Worm (Caenorhabditis elegans) whole organism, mixed stage, embryonic: ENCODE results near the gene C13A2.9.

ENCODE experiments used
- M03D4.4 ChIP-seq: sonication (generic microtip); optimal IDR thresholded peaks from 2 replicates; lab custom pipeline; 2017; ENCODE audit warnings: mild to moderate bottlenecking, missing genetic modification characterization, missing compliant biosample characterization
- bed-3 ChIP-seq: fragments of 200-800 bp; sonication (Bioruptor generic); optimal IDR thresholded peaks from 3 replicates; lab custom pipeline; 2018; ENCODE audit warnings: mild to moderate bottlenecking, missing genetic modification characterization, moderate library complexity, missing compliant biosample characterization
- blmp-1 ChIP-seq: fragments of 150-350 bp; optimal IDR thresholded peaks from 2 replicates; lab custom pipeline; 2014; ENCODE audit warnings: missing biosample characterization, missing genetic modification characterization
- ceh-39 ChIP-seq: fragments of 150-350 bp; optimal IDR thresholded peaks from 2 replicates; lab custom pipeline; 2014; ENCODE audit warnings: missing biosample characterization, missing genetic modification characterization
- ceh-43 ChIP-seq: fragments of 200-800 bp; sonication (Bioruptor generic); optimal IDR thresholded peaks from 2 replicates; lab custom pipeline; 2018; ENCODE audit warnings: mild to moderate bottlenecking, missing genetic modification characterization, moderate library complexity, missing compliant biosample characterization
- ceh-83 ChIP-seq: fragments of 200-800 bp; sonication (Bioruptor generic); optimal IDR thresholded peaks from 2 replicates; lab custom pipeline; 2018; ENCODE audit warnings: mild to moderate bottlenecking, missing genetic modification characterization, missing compliant biosample characterization
- ces-1 ChIP-seq: fragments of 150-350 bp; optimal IDR thresholded peaks from 2 replicates; lab custom pipeline; 2014; ENCODE audit warnings: missing biosample characterization, missing genetic modification reagents, missing genetic modification characterization
- cnd-1 ChIP-seq: fragments of 200-800 bp; sonication (Bioruptor generic); optimal IDR thresholded peaks from 2 replicates; lab custom pipeline; 2018; ENCODE audit warnings: mild to moderate bottlenecking, missing genetic modification characterization, missing compliant biosample characterization
- elt-1 ChIP-seq: sonication (generic microtip); optimal IDR thresholded peaks from 2 replicates; lab custom pipeline; 2017; ENCODE audit warnings: missing genetic modification characterization, mild to moderate bottlenecking, missing compliant biosample characterization, antibody characterized with exemption, moderate library complexity, borderline replicate concordance; ENCODE audit not compliant: insufficient read depth
- flh-1 ChIP-seq: fragments of 200-800 bp; sonication (Bioruptor generic); optimal IDR thresholded peaks from 2 replicates; lab custom pipeline; 2018; ENCODE audit warnings: mild to moderate bottlenecking, missing genetic modification characterization, moderate library complexity, missing compliant biosample characterization
- ham-2 ChIP-seq: fragments of 200-800 bp; sonication (Bioruptor generic); optimal IDR thresholded peaks from 2 replicates; lab custom pipeline; 2018; ENCODE audit warnings: mild to moderate bottlenecking, missing genetic modification characterization, missing compliant biosample characterization
- hlh-1 ChIP-seq: fragments of 150-350 bp; optimal IDR thresholded peaks from 2 replicates; lab custom pipeline; 2014; ENCODE audit warnings: missing biosample characterization, missing genetic modification reagents, missing genetic modification characterization
- lin-13 ChIP-seq: fragments of 150-350 bp; optimal IDR thresholded peaks from 2 replicates; lab custom pipeline; 2014; ENCODE audit warnings: missing biosample characterization, missing genetic modification characterization
- lin-32 ChIP-seq: fragments of 200-800 bp; sonication (Bioruptor generic); optimal IDR thresholded peaks from 2 replicates; lab custom pipeline; 2018; ENCODE audit warnings: mild to moderate bottlenecking, missing genetic modification characterization, missing compliant biosample characterization
- lsy-2 ChIP-seq: fragments of 150-350 bp; optimal IDR thresholded peaks from 2 replicates; lab custom pipeline; 2014; ENCODE audit warnings: missing biosample characterization, missing genetic modification characterization
- mab-5 ChIP-seq: fragments of 150-350 bp; optimal IDR thresholded peaks from 2 replicates; lab custom pipeline; 2014; ENCODE audit warnings: missing biosample characterization, missing genetic modification characterization
- mls-2 ChIP-seq: sonication (generic microtip); optimal IDR thresholded peaks from 2 replicates; lab custom pipeline; 2016; ENCODE audit warnings: mild to moderate bottlenecking, missing genetic modification characterization, moderate library complexity, missing compliant biosample characterization
- nhr-12 ChIP-seq: fragments of 150-350 bp; optimal IDR thresholded peaks from 2 replicates; lab custom pipeline; 2014; ENCODE audit warnings: missing biosample characterization, missing genetic modification characterization
- nhr-2 ChIP-seq: fragments of 150-350 bp; optimal IDR thresholded peaks from 2 replicates; lab custom pipeline; 2014; ENCODE audit warnings: missing biosample characterization, missing genetic modification characterization
- nhr-237 ChIP-seq: fragments of 150-350 bp; optimal IDR thresholded peaks from 2 replicates; lab custom pipeline; 2014; ENCODE audit warnings: missing biosample characterization, missing genetic modification characterization
- nhr-28 ChIP-seq: fragments of 150-350 bp; optimal IDR thresholded peaks from 2 replicates; lab custom pipeline; 2014; ENCODE audit warnings: missing biosample characterization, missing genetic modification characterization
- nhr-76 ChIP-seq: sonication (generic microtip); optimal IDR thresholded peaks from 2 replicates; lab custom pipeline; 2017; ENCODE audit warnings: missing biosample characterization, missing genetic modification characterization
- pha-4 ChIP-seq: fragments of 150-350 bp; optimal IDR thresholded peaks from 2 replicates; lab custom pipeline; 2018; ENCODE audit warnings: missing biosample characterization, missing genetic modification reagents, missing genetic modification characterization
- snpc-4 ChIP-seq: fragments of 150-350 bp; optimal IDR thresholded peaks from 2 replicates; lab custom pipeline; 2014; ENCODE audit warnings: missing biosample characterization, missing genetic modification characterization
- sptf-1 ChIP-seq: sonication (generic microtip); optimal IDR thresholded peaks from 2 replicates; lab custom pipeline; 2017; ENCODE audit warnings: mild to moderate bottlenecking, missing genetic modification characterization, moderate library complexity, missing compliant biosample characterization
- tbx-8 ChIP-seq: fragments of 200-800 bp; sonication (Bioruptor generic); optimal IDR thresholded peaks from 2 replicates; lab custom pipeline; 2018; ENCODE audit warnings: mild to moderate bottlenecking, missing genetic modification characterization, moderate library complexity, missing compliant biosample characterization
- unc-39 ChIP-seq: fragments of 150-350 bp; optimal IDR thresholded peaks from 2 replicates; lab custom pipeline; 2014; ENCODE audit warnings: missing biosample characterization, missing genetic modification characterization
- ztf-11 ChIP-seq: fragments of 150-350 bp; optimal IDR thresholded peaks from 2 replicates; lab custom pipeline; 2014; ENCODE audit warnings: missing biosample characterization, missing genetic modification characterization

The C13A2.9 gene

DNA sequence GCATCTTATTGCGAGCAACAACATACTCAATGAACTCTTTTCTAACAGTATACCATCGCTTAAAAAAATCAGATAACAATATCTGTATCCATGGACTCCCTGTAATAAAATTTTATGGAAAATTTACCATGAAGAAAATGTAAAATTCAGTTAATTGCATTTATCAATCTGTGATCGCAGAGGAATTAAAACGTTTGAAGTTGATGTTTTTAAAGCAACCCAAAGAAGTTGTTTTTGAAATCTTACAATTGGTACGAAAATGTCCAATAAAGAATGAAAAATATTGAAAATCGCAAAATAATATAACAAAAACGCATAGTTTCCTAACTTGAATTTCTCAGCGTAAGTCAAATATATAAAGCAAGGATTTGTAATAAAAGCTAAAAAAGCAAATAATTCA lies 33.3 kb upstream of the C13A2.9 start, which contains the start of gene srj-32:
srj-32 (minus strand) TSS at position 101 of the 400 bp plus-strand sequence.
- TF ChIP-seq ceh-39 (tag; lab: Kevin White, UChicago), result no peak
- no peak for TF ChIP-seq nhr-237
- no peak for TF ChIP-seq tbx-8 (GFP tag; lab: Kevin White, UChicago)
- no peak for TF ChIP-seq unc-39 (tag; lab: Kevin White, UChicago)
- TF ChIP-seq ham-2 (GFP tag; lab: Kevin White, UChicago), result no peak
- no peak for TF ChIP-seq cnd-1 (tag; lab: Kevin White, UChicago)
- no peak for TF ChIP-seq elt-1 (tag; lab: Kevin White, UChicago)

DNA sequence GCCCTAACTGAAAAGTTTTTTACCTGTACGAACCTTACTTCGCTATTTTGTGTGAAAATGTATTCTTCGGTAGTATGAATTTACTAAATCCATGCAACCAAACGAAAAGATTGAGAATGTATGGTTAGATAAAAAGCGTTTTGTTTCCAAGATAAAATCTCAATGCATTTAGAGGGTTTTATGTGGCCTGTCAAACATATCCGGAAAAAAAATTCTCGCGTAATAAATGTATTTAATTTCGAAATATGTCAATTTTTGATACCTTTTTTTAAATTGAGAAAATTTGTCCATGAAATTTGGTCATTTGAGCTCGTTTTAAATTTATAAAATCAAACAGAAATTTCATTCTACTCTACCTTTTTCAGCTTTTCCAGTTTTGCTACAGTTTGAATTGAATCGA lies 31.3 kb upstream of the C13A2.9 start, which contains the start of gene F07G11.4:
F07G11.4 (minus strand) TSS at position 101 of the 400 bp plus-strand sequence.
- TF ChIP-seq snpc-4, result no peak
- no peak for TF ChIP-seq ceh-83
- TF ChIP-seq ceh-39 (tag; lab: Kevin White, UChicago), result no peak
- TF ChIP-seq ceh-43, result no peak
- TF ChIP-seq pha-4 (tag; lab: Kevin White, UChicago), result no peak
- TF ChIP-seq tbx-8 (GFP tag; lab: Kevin White, UChicago), result no peak
- TF ChIP-seq lin-32, result no peak
- no peak for TF ChIP-seq sptf-1 (tag; lab: Kevin White, UChicago)
- no peak for TF ChIP-seq nhr-28 (tag; lab: Kevin White, UChicago)
- no peak for TF ChIP-seq blmp-1 (tag; lab: Kevin White, UChicago)
- TF ChIP-seq ces-1, result no peak

DNA sequence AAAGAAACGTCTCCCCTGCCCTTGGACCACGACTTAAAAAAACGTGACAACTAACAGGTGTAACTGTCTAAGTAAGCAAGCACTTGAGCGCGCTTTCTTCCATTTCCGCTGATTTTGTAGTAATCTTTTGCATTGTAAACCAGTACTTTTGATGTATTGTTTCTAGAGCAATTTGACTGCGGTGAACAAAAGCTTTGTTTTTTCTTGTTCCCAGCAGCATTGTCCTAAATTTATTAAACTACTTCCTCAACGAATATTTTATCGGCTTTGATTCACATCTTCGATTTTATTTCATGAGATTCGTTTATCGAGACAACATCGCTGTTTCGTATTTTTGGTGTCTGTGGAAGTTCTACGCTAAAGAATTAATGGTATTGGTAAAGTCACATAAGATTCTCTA lies 24.8 kb upstream of the C13A2.9 start, which contains the start of gene C13A2.1:
C13A2.1 (plus strand) TSS at position 301 of the 400 bp plus-strand sequence.
- TF ChIP-seq sptf-1 (tag; lab: Kevin White, UChicago), result no peak
- no peak for TF ChIP-seq elt-1 (tag; lab: Kevin White, UChicago)
- no peak for TF ChIP-seq nhr-12 (tag; lab: Kevin White, UChicago)
- TF ChIP-seq nhr-76 (tag; lab: Kevin White, UChicago), result no peak
- no peak for TF ChIP-seq ceh-83
- TF ChIP-seq nhr-237, result no peak
- TF ChIP-seq lsy-2, result no peak
- TF ChIP-seq bed-3, result no peak
- TF ChIP-seq lin-32, result no peak

DNA sequence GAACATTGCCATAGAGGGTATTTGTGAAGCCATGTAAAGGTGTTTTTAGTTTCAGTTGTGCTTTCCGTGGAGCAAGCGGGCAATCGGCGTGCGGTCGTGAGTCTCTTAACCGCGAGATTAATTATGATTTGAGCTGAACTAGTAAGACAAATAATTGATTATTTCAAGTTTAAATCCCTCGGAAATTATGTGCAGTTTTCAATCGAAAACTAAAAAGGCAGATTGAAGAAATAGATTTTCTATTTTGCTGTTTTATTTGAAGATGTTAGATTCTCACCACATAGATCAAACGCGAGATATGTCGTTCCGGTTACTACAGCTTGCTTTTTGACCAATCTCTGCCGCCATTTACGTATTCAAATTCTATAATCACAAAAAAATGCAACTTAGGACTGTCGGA lies 18.1 kb upstream of the C13A2.9 start, which contains the start of gene C13A2.3:
C13A2.3 (plus strand) TSS at position 301 of the 400 bp plus-strand sequence.
- TF ChIP-seq ceh-83 (no peak), mls-2 (no peak), mab-5 (tag; lab: Kevin White, UChicago) (no peak), blmp-1 (tag; lab: Kevin White, UChicago) (no peak), pha-4 (tag; lab: Kevin White, UChicago) (no peak), nhr-237 (no peak), ztf-11 (no peak), nhr-2 (no peak), ceh-43 (no peak), cnd-1 (tag; lab: Kevin White, UChicago) (no peak), lin-32 (no peak), snpc-4 (no peak), bed-3 (no peak), ham-2 (GFP tag; lab: Kevin White, UChicago) (no peak), nhr-76 (tag; lab: Kevin White, UChicago) (no peak), ces-1 (no peak)

DNA sequence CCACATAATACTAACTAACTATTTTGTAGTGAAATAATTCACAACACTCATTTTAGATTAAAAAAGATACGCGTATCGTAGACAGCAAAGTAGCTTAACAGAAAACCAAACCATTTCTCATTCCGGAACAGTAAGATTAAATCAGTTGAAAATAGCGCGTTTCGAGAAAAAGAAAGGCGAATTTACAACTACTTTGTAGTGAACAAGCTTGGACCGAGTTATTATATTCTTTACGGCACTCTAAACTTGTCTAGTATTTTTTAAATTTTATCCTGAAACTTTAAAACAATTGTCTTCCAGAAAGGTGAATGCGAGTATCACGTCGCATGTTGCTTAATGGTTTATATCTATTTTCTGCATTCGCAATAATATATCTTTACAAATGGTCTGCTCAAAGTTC lies 15.1 kb upstream of the C13A2.9 start, which contains the start of gene C13A2.4:
C13A2.4 (plus strand) TSS at position 301 of the 400 bp plus-strand sequence.
- TF ChIP-seq mls-2 (no peak), unc-39 (tag; lab: Kevin White, UChicago) (no peak), tbx-8 (GFP tag; lab: Kevin White, UChicago) (no peak), nhr-2 (no peak), M03D4.4 (tag; lab: Kevin White, UChicago) (no peak), lsy-2 (no peak), sptf-1 (tag; lab: Kevin White, UChicago) (no peak), blmp-1 (tag; lab: Kevin White, UChicago) (no peak), ceh-83 (no peak), lin-32 (no peak), lin-13 (tag; lab: Kevin White, UChicago) (no peak), pha-4 (tag; lab: Kevin White, UChicago) (no peak), flh-1 (GFP tag; lab: Kevin White, UChicago) (no peak), snpc-4 (no peak), ceh-39 (tag; lab: Kevin White, UChicago) (no peak), elt-1 (tag; lab: Kevin White, UChicago) (no peak), ces-1 (no peak), hlh-1 (tag; lab: Kevin White, UChicago) (no peak)
- TF ChIP-seq, all 35 proteins: peak for 0

DNA sequence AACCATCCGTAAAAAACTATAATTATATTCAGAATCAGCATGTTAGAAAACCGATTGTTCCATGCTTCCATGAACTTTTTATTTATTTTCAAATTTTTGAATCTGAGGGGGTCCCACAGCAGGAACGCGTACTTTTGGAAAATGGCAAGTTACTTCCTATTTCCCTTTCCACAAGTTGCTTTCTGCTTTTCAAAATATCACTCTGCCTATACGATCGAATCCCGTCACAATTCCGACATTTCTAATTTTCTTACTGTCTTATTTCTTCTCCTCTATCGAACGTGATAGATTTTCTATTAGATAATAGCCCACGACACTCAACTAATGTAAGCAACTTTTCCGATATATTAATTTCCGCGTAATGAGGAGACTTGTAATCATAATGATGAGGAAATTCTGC lies 11.5 kb upstream of the C13A2.9 start, which contains the start of gene C13A2.5:
C13A2.5 (plus strand) TSS at position 301 of the 400 bp plus-strand sequence.
- TF ChIP-seq elt-1 (tag; lab: Kevin White, UChicago) (no peak), cnd-1 (tag; lab: Kevin White, UChicago) (no peak), nhr-28 (tag; lab: Kevin White, UChicago) (no peak)
- TF ChIP-seq, all 35 proteins: peak for 0
